Fruit fly (Drosophila melanogaster) whole organism, prepupa: Measurements from ENCODE around the gene CG3909.

Source experiments
- Blimp-1 ChIP-seq: fragments of 200-800 bp; sonication (Bioruptor generic); optimal IDR thresholded peaks from 3 replicates; lab custom pipeline; 2017; ENCODE audit warnings: missing biosample characterization, missing genetic modification characterization, mild to moderate bottlenecking, moderate library complexity, missing genetic modification reagents
- CG10631 ChIP-seq: fragments of 200-800 bp; sonication (Bioruptor generic); optimal IDR thresholded peaks from 2 replicates; lab custom pipeline; 2016; ENCODE audit warnings: missing biosample characterization, missing genetic modification characterization
- CG10669 ChIP-seq: fragments of 200-800 bp; sonication (Bioruptor generic); optimal IDR thresholded peaks from 3 replicates; lab custom pipeline; 2018; ENCODE audit warnings: missing biosample characterization, mild to moderate bottlenecking, missing genetic modification characterization, moderate library complexity
- CG11294 ChIP-seq: fragments of 200-800 bp; sonication (Bioruptor generic); IDR thresholded peaks from 2 replicates; pipeline ENCODE4 v1.3.6; 2022; ENCODE audit warnings: missing biosample characterization, missing genetic modification characterization
- CG11762 ChIP-seq: fragments of 200-800 bp; sonication (Bioruptor generic); optimal IDR thresholded peaks from 3 replicates; lab custom pipeline; 2016; ENCODE audit warnings: missing biosample characterization, missing genetic modification characterization; ENCODE audit not compliant: insufficient read depth
- CG11902 ChIP-seq: fragments of 200-800 bp; sonication (Bioruptor generic); optimal IDR thresholded peaks from 3 replicates; lab custom pipeline; 2016; ENCODE audit warnings: missing biosample characterization, missing genetic modification characterization
- CG16779 ChIP-seq: fragments of 200-800 bp; sonication (Bioruptor generic); optimal IDR thresholded peaks from 3 replicates; lab custom pipeline; 2017; ENCODE audit warnings: missing biosample characterization, mild to moderate bottlenecking, missing genetic modification characterization
- CG32006 ChIP-seq: fragments of 200-800 bp; sonication (Bioruptor generic); optimal IDR thresholded peaks from 3 replicates; lab custom pipeline; 2017; ENCODE audit warnings: missing biosample characterization, mild to moderate bottlenecking, missing genetic modification characterization
- CG6163 ChIP-seq: fragments of 200-800 bp; sonication (Bioruptor generic); IDR thresholded peaks from 3 replicates; pipeline ENCODE4 v1.3.6; 2022; ENCODE audit warnings: missing biosample characterization, missing genetic modification characterization
- CG6854 ChIP-seq: fragments of 200-800 bp; sonication (Bioruptor generic); optimal IDR thresholded peaks from 2 replicates; lab custom pipeline; 2017; ENCODE audit warnings: missing biosample characterization, mild to moderate bottlenecking, missing genetic modification characterization
- CG7368 ChIP-seq: fragments of 200-800 bp; sonication (Bioruptor generic); optimal IDR thresholded peaks from 3 replicates; lab custom pipeline; 2016; ENCODE audit warnings: missing biosample characterization, missing genetic modification characterization
- CG8119 ChIP-seq: fragments of 200-800 bp; sonication (Bioruptor generic); IDR thresholded peaks from 3 replicates; pipeline ENCODE4 v1.3.6; 2022; ENCODE audit warnings: missing biosample characterization, missing genetic modification characterization
- CG8632 ChIP-seq: fragments of 200-800 bp; sonication (Bioruptor generic); optimal IDR thresholded peaks from 3 replicates; lab custom pipeline; 2016; ENCODE audit warnings: missing biosample characterization, missing genetic modification characterization
- Eip75B ChIP-seq: fragments of 200-800 bp; sonication (Bioruptor generic); optimal IDR thresholded peaks from 3 replicates; lab custom pipeline; 2016; ENCODE audit warnings: missing biosample characterization, missing genetic modification characterization
- Eip93F ChIP-seq: fragments of 200-800 bp; sonication (Bioruptor generic); optimal IDR thresholded peaks from 2 replicates; lab custom pipeline; 2016; ENCODE audit warnings: missing biosample characterization, mild to moderate bottlenecking, missing genetic modification characterization
- Gug ChIP-seq: fragments of 200-800 bp; sonication (Bioruptor generic); IDR thresholded peaks from 2 replicates; pipeline ENCODE4 v1.3.6; 2022; ENCODE audit warnings: missing biosample characterization, missing genetic modification characterization
- Hr38 ChIP-seq: sonication (Bioruptor generic); optimal IDR thresholded peaks from 2 replicates; lab custom pipeline; 2016; ENCODE audit warnings: missing biosample characterization, missing genetic modification characterization
- Hr4 ChIP-seq: fragments of 200-800 bp; sonication (Bioruptor generic); optimal IDR thresholded peaks from 3 replicates; lab custom pipeline; 2016; ENCODE audit warnings: missing biosample characterization, missing genetic modification characterization
- Met ChIP-seq: fragments of 200-800 bp; sonication (Bioruptor generic); optimal IDR thresholded peaks from 3 replicates; lab custom pipeline; 2016; ENCODE audit warnings: missing biosample characterization, missing genetic modification characterization
- Smox ChIP-seq: fragments of 200-800 bp; sonication (Bioruptor generic); optimal IDR thresholded peaks from 3 replicates; lab custom pipeline; 2016; ENCODE audit warnings: missing biosample characterization, missing genetic modification characterization
- Sox102F ChIP-seq: fragments of 200-800 bp; sonication (Bioruptor generic); optimal IDR thresholded peaks from 2 replicates; lab custom pipeline; 2016; ENCODE audit warnings: missing biosample characterization, mild to moderate bottlenecking, missing genetic modification characterization
- Sox15 ChIP-seq: fragments of 200-800 bp; sonication (Bioruptor generic); optimal IDR thresholded peaks from 3 replicates; lab custom pipeline; 2016; ENCODE audit warnings: missing biosample characterization, missing genetic modification characterization
- cyc ChIP-seq: fragments of 200-800 bp; sonication (Bioruptor generic); optimal IDR thresholded peaks from 3 replicates; lab custom pipeline; 2016; ENCODE audit warnings: missing biosample characterization, missing genetic modification characterization
- dac ChIP-seq: fragments of 200-800 bp; sonication (Bioruptor generic); optimal IDR thresholded peaks from 2 replicates; lab custom pipeline; 2017; ENCODE audit warnings: missing biosample characterization, mild to moderate bottlenecking, missing genetic modification characterization
- dsx ChIP-seq: fragments of 200-800 bp; optimal IDR thresholded peaks from 3 replicates; lab custom pipeline; 2019; ENCODE audit warnings: missing biosample characterization, mild to moderate bottlenecking, missing genetic modification characterization, moderate library complexity; ENCODE audit not compliant: poor library complexity, severe bottlenecking
- eg ChIP-seq: fragments of 200-800 bp; sonication (Bioruptor generic); IDR thresholded peaks from 3 replicates; pipeline ENCODE4 v1.3.6; 2022; ENCODE audit warnings: missing biosample characterization, missing genetic modification characterization
- esn ChIP-seq: fragments of 200-800 bp; sonication (Bioruptor generic); optimal IDR thresholded peaks from 2 replicates; lab custom pipeline; 2016; ENCODE audit warnings: missing biosample characterization, mild to moderate bottlenecking, missing genetic modification characterization, moderate library complexity
- fd59A ChIP-seq: fragments of 200-800 bp; sonication (Bioruptor generic); optimal IDR thresholded peaks from 2 replicates; lab custom pipeline; 2017; ENCODE audit warnings: missing biosample characterization, mild to moderate bottlenecking, missing genetic modification characterization, missing genetic modification reagents
- fkh ChIP-seq: fragments of 200-800 bp; sonication (Bioruptor generic); optimal IDR thresholded peaks from 3 replicates; lab custom pipeline; 2017; ENCODE audit warnings: missing biosample characterization, mild to moderate bottlenecking, missing genetic modification characterization, moderate library complexity
- net ChIP-seq: fragments of 200-800 bp; sonication (Bioruptor generic); optimal IDR thresholded peaks from 3 replicates; lab custom pipeline; 2016; ENCODE audit warnings: missing biosample characterization, missing genetic modification characterization
- ss ChIP-seq, 2 experiments: fragments of 200-800 bp; sonication (Bioruptor generic); optimal IDR thresholded peaks; 2 replicates in 1 of 2; 3 replicates in 1 of 2; lab custom pipeline; 2017 to 2018; ENCODE audit warnings: mild to moderate bottlenecking in 2 of 2, missing biosample characterization in 2 of 2, missing genetic modification characterization in 2 of 2, moderate library complexity in 1 of 2
- svp ChIP-seq: fragments of 200-800 bp; sonication (Bioruptor generic); peaks from one replicate; lab custom pipeline; 2016; ENCODE audit warnings: missing biosample characterization, missing genetic modification characterization

Gene CG3909

dm6 chr3R:10062324-10062723, 19.3 kb downstream of the CG3909 start, which contains the start of gene CG33630:
TSS of gene CG33630 (plus strand) at chr3R:10062624.
- TF ChIP-seq ss (GFP tag; optimal IDR thresholded peaks at IDR 0.05; lab: Kevin White, UChicago) (no peak), esn (GFP tag; lab: Kevin White, UChicago) (no peak), CG10669 (GFP tag; lab: Kevin White, UChicago) (no peak), dac (GFP tag; lab: Kevin White, UChicago) (no peak), dsx (GFP tag; lab: Kevin White, UChicago) (no peak), net (GFP tag; lab: Kevin White, UChicago) (no peak), cyc (GFP tag; lab: Kevin White, UChicago) (no peak), Hr38 (GFP tag; lab: Kevin White, UChicago) (no peak), Met (GFP tag; lab: Kevin White, UChicago) (no peak), Eip75B (GFP tag; lab: Kevin White, UChicago) (no peak), CG10631 (GFP tag; lab: Kevin White, UChicago) (no peak), CG11762 (GFP tag; lab: Kevin White, UChicago) (no peak), fkh (GFP tag; lab: Kevin White, UChicago) (no peak), Hr4 (no peak)

- TF ChIP-seq Gug (no peak), cyc (GFP tag; lab: Kevin White, UChicago) (no peak), svp (GFP tag; lab: Kevin White, UChicago) (no peak), Sox15 (GFP tag; lab: Kevin White, UChicago) (no peak), eg (GFP tag; lab: Robert Waterston, UW) (no peak), CG8632 (GFP tag; lab: Kevin White, UChicago) (no peak), esn (GFP tag; lab: Kevin White, UChicago) (no peak)
Measured at dm6 chr3R:10063707-10064106, 20.6 kb downstream of the CG3909 start, which contains the start of gene CG33631. TSS of gene CG33631 (plus strand) at chr3R:10064007.

DNA sequence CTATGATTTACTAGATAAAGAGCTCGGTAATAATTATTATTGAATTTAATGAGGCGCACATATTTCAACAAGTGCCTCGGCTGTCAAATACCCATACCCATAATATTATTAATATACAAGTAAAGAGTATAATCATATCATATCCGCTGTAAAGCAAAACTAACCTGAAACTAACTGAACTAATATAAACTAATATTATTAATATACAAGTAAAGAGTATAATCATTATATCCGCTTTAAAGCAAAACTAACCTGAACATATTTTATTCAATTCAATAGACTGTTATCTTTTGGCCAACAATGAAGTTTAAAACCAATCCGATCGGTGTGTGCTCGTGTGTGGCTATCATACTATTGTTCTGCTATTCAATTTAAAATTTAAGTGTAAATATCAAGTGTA, 23.4 kb downstream of the CG3909 start, which contains the start of gene CG33783:
TSS of gene CG33783 (plus strand) at position 301 of the 400 bp plus-strand sequence.
- TF ChIP-seq CG6163 (GFP tag; lab: Robert Waterston, UW) (no peak), Gug (no peak), CG11902 (GFP tag; lab: Kevin White, UChicago) (no peak), CG6854 (GFP tag; lab: Kevin White, UChicago) (no peak), Eip93F (GFP tag; lab: Kevin White, UChicago) (no peak)

dm6 chr3R:10067605-10068004, 24.5 kb downstream of the CG3909 start, which contains the start of gene CG33784:
TSS of gene CG33784 (plus strand) at chr3R:10067905.
- TF ChIP-seq CG11294 (GFP tag; lab: Robert Waterston, UW) (no peak), CG32006 (GFP tag; lab: Kevin White, UChicago) (no peak), Smox (no peak), CG8119 (GFP tag; lab: Robert Waterston, UW) (no peak), fd59A (GFP tag; lab: Kevin White, UChicago) (no peak), Sox102F (no peak), CG7368 (GFP tag; lab: Kevin White, UChicago) (no peak), CG16779 (tag; lab: Kevin White, UChicago) (no peak), esn (GFP tag; lab: Kevin White, UChicago) (no peak)
- TF ChIP-seq, all 60 proteins: peak for 0

DNA sequence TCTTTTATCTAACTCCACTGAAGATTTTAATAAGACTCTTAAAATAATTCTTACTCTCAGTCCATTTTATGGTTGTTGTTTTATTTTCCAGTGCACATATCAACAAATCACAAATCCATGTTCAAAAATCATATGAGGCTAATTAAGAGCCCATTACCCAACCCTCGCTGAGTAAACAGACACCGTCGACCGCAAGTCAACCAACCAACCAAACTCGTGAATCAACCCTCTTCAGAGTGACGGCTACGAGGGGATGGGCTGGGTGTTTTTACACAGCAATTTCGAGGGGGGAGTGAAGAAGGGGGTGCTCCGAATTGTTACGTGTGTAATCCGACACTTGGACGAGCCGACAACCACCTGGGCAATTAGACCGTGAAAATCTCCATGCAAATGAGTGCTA, 25.7 kb downstream of the CG3909 start:
- TF ChIP-seq Blimp-1 = no peak
- TF ChIP-seq svp (GFP tag; lab: Kevin White, UChicago) = peak; percentile 28
- TF ChIP-seq Met (GFP tag; lab: Kevin White, UChicago) = no peak
